Worm (Caenorhabditis elegans): Measurements from ENCODE around the gene Y38H6C.21.

DNA sequence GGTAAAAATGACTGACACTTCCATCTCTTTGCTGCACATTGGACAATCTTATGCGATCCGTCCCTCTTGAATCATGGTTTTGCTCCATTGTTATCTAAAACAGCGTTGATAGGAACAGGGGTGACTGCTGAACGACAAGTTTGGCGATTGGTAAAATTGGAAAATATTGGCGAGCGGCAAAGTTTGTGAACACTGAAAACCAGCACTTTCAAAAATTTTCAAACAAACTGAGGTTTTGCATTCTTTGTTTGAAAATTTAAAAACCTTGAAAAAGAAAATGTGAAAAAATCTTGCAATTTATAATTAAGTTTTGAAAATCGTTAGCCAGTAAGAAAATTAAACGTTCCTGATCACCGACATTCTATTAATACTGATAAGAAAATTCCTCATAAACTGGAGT is 11.4 kb upstream of the Y38H6C.21 start, which contains the start of gene F26F2.3:
- TF ChIP-seq fos-1 (tag; optimal IDR thresholded peaks at IDR 0.05) = no peak
- TF ChIP-seq tbx-2 (tag; optimal IDR thresholded peaks at IDR 0.05) = no peak
- no peak for TF ChIP-seq jun-1 (tag; optimal IDR thresholded peaks at IDR 0.05)
- TF ChIP-seq snpc-4 (tag; optimal IDR thresholded peaks at IDR 0.05) = no peak
- no peak for TF ChIP-seq nhr-237 (tag; optimal IDR thresholded peaks at IDR 0.05)
- TF ChIP-seq lin-39 (tag; optimal IDR thresholded peaks at IDR 0.05) = no peak
- TF ChIP-seq pqm-1 (tag; optimal IDR thresholded peaks at IDR 0.05) = no peak
- no peak for TF ChIP-seq ama-1 (optimal IDR thresholded peaks at IDR 0.05)
- no peak for TF ChIP-seq mdl-1 (tag; optimal IDR thresholded peaks at IDR 0.05)
- TF ChIP-seq ceh-28 (tag; optimal IDR thresholded peaks at IDR 0.05) = no peak
- TF ChIP-seq sea-2 (GFP tag; optimal IDR thresholded peaks at IDR 0.05) = no peak
- TF ChIP-seq nhr-77 (tag; optimal IDR thresholded peaks at IDR 0.05) = no peak
